Fruit fly (Drosophila melanogaster) whole organism, embryonic: ENCODE results near the gene CG10177.

Experiments used
- Atf-2 ChIP-seq: fragments of 200-800 bp; sonication (Bioruptor generic); optimal IDR thresholded peaks from 2 replicates; lab custom pipeline; 2016; ENCODE audit warnings: missing biosample characterization, missing genetic modification characterization
- B-H2 ChIP-seq: fragments of 200-800 bp; sonication (Bioruptor generic); optimal IDR thresholded peaks from 2 replicates; lab custom pipeline; 2018; ENCODE audit warnings: missing biosample characterization, mild to moderate bottlenecking, missing genetic modification characterization
- CG10209 ChIP-seq: fragments of 200-800 bp; sonication (Bioruptor generic); optimal IDR thresholded peaks from 3 replicates; lab custom pipeline; 2017; ENCODE audit warnings: missing biosample characterization, mild to moderate bottlenecking, missing genetic modification characterization, missing genetic modification reagents
- CG10267 ChIP-seq: fragments of 200-800 bp; sonication (Bioruptor generic); optimal IDR thresholded peaks from 2 replicates; lab custom pipeline; 2018; ENCODE audit warnings: missing biosample characterization, mild to moderate bottlenecking, missing genetic modification characterization, moderate library complexity
- CG10543 ChIP-seq: fragments of 200-800 bp; sonication (Bioruptor generic); optimal IDR thresholded peaks from 3 replicates; lab custom pipeline; 2017; ENCODE audit warnings: missing biosample characterization, mild to moderate bottlenecking, missing genetic modification characterization, moderate library complexity
- CG10979 ChIP-seq: fragments of 200-800 bp; sonication (Bioruptor generic); optimal IDR thresholded peaks from 2 replicates; lab custom pipeline; 2018; ENCODE audit warnings: missing biosample characterization, mild to moderate bottlenecking, missing genetic modification characterization, moderate library complexity
- CG13296 ChIP-seq: fragments of 200-800 bp; sonication (Bioruptor generic); optimal IDR thresholded peaks from 3 replicates; lab custom pipeline; 2018; ENCODE audit warnings: missing biosample characterization, mild to moderate bottlenecking, missing genetic modification characterization
- CG13424 ChIP-seq: fragments of 200-800 bp; sonication (Bioruptor generic); optimal IDR thresholded peaks from 2 replicates; lab custom pipeline; 2019; ENCODE audit warnings: missing biosample characterization, mild to moderate bottlenecking, missing genetic modification characterization, moderate library complexity
- CG1529 ChIP-seq: fragments of 200-800 bp; sonication (Bioruptor generic); optimal IDR thresholded peaks from 3 replicates; lab custom pipeline; 2018; ENCODE audit warnings: missing biosample characterization, missing genetic modification characterization
- CG15514 ChIP-seq: fragments of 200-800 bp; sonication (Bioruptor generic); optimal IDR thresholded peaks from 3 replicates; lab custom pipeline; 2017; ENCODE audit warnings: missing biosample characterization, missing genetic modification characterization, mild to moderate bottlenecking, moderate library complexity, missing genetic modification reagents
- CG31365 ChIP-seq: fragments of 200-800 bp; sonication (Bioruptor generic); optimal IDR thresholded peaks from 2 replicates; lab custom pipeline; 2018; ENCODE audit warnings: missing biosample characterization, mild to moderate bottlenecking, missing genetic modification characterization
- CG34376 ChIP-seq: fragments of 200-800 bp; sonication (Bioruptor generic); optimal IDR thresholded peaks from 2 replicates; lab custom pipeline; 2018; ENCODE audit warnings: missing biosample characterization, mild to moderate bottlenecking, missing genetic modification characterization
- CG3847 ChIP-seq: fragments of 200-800 bp; sonication (Bioruptor generic); IDR thresholded peaks from 2 replicates; pipeline ENCODE4 v1.3.6; 2022; ENCODE audit warnings: missing biosample characterization, missing genetic modification characterization
- CG8290 ChIP-seq, 3 experiments: fragments of 200-800 bp; sonication (Bioruptor generic); optimal IDR thresholded peaks; 2 replicates each; lab custom pipeline; 2016 to 2019; ENCODE audit warnings: missing biosample characterization in 3 of 3, missing genetic modification characterization in 3 of 3, mild to moderate bottlenecking in 2 of 3, moderate library complexity in 1 of 3
- CG9727 ChIP-seq: fragments of 200-800 bp; sonication (Bioruptor generic); optimal IDR thresholded peaks from 3 replicates; lab custom pipeline; 2017; ENCODE audit warnings: missing biosample characterization, mild to moderate bottlenecking, missing genetic modification characterization
- CG9817 ChIP-seq: fragments of 200-800 bp; sonication (Bioruptor generic); optimal IDR thresholded peaks from 2 replicates; lab custom pipeline; 2018; ENCODE audit warnings: missing biosample characterization, mild to moderate bottlenecking, missing genetic modification characterization, moderate library complexity
- Dfd ChIP-seq, 2 experiments: fragments of >200 bp; optimal IDR thresholded peaks; 2 replicates each; lab custom pipeline; 2017; ENCODE audit warnings: missing biosample characterization in 2 of 2, missing genetic modification characterization in 2 of 2
- E2f2 ChIP-seq: fragments of 200-800 bp; sonication (Bioruptor generic); IDR thresholded peaks from 2 replicates; pipeline ENCODE4 v1.3.6; 2022; ENCODE audit warnings: missing biosample characterization, missing genetic modification characterization
- GATAe ChIP-seq: fragments of 200-800 bp; sonication (Bioruptor generic); conservative IDR thresholded peaks from 2 replicates; pipeline ENCODE4 v1.3.6; 2022; ENCODE audit warnings: missing biosample characterization, missing genetic modification characterization
- Gsc ChIP-seq: fragments of 200-800 bp; sonication (Bioruptor generic); IDR thresholded peaks from 2 replicates; pipeline ENCODE4 v1.3.6; 2022; ENCODE audit warnings: missing biosample characterization, missing genetic modification characterization
- Hr51 ChIP-seq, 2 experiments: fragments of 200-800 bp; sonication (Bioruptor generic); optimal IDR thresholded peaks; 2 replicates in 1 of 2; 3 replicates in 1 of 2; lab custom pipeline; 2016 to 2018; ENCODE audit warnings: missing biosample characterization in 2 of 2, missing genetic modification characterization in 2 of 2, mild to moderate bottlenecking in 1 of 2, moderate library complexity in 1 of 2
- Nf-YC ChIP-seq: fragments of 200-800 bp; optimal IDR thresholded peaks from 3 replicates; lab custom pipeline; 2019; ENCODE audit warnings: missing biosample characterization, mild to moderate bottlenecking, missing genetic modification characterization, moderate library complexity
- Rfx ChIP-seq: fragments of 200-800 bp; sonication (Bioruptor generic); IDR thresholded peaks from 2 replicates; pipeline ENCODE4 v1.3.6; 2022; ENCODE audit warnings: missing biosample characterization, missing genetic modification characterization
- Sry-β ChIP-seq: fragments of 200-800 bp; sonication (Bioruptor generic); optimal IDR thresholded peaks from 2 replicates; lab custom pipeline; 2018; ENCODE audit warnings: missing biosample characterization, mild to moderate bottlenecking, missing genetic modification characterization, moderate library complexity
- aop ChIP-seq: fragments of 200-800 bp; sonication (Bioruptor generic); IDR thresholded peaks from 2 replicates; pipeline ENCODE4 v1.3.6; 2022; ENCODE audit warnings: missing biosample characterization, missing genetic modification characterization
- ara ChIP-seq: fragments of 200-800 bp; sonication (Bioruptor generic); IDR thresholded peaks from 2 replicates; pipeline ENCODE4 v1.3.6; 2022; ENCODE audit warnings: missing biosample characterization, missing genetic modification characterization
- cas ChIP-seq: fragments of 200-800 bp; sonication (Bioruptor generic); IDR thresholded peaks from 2 replicates; pipeline ENCODE4 v1.3.6; 2022; ENCODE audit warnings: missing biosample characterization, missing genetic modification characterization
- caup ChIP-seq: fragments of 200-800 bp; sonication (Bioruptor generic); optimal IDR thresholded peaks from 3 replicates; lab custom pipeline; 2017; ENCODE audit warnings: missing biosample characterization, mild to moderate bottlenecking, missing genetic modification characterization, moderate library complexity; ENCODE audit not compliant: severe bottlenecking
- chinmo ChIP-seq: fragments of 200-800 bp; sonication (Bioruptor generic); IDR thresholded peaks from 4 replicates; pipeline ENCODE4 v1.3.6; 2022; ENCODE audit warnings: missing biosample characterization, missing genetic modification characterization; ENCODE audit not compliant: partially characterized antibody
- crp ChIP-seq, 2 experiments: fragments of 200-800 bp; sonication (Bioruptor generic); optimal IDR thresholded peaks; 2 replicates in 1 of 2; 3 replicates in 1 of 2; lab custom pipeline; 2017; ENCODE audit warnings: missing biosample characterization in 2 of 2, missing genetic modification characterization in 2 of 2, mild to moderate bottlenecking in 1 of 2, moderate library complexity in 1 of 2
- disco-r ChIP-seq: fragments of 200-800 bp; sonication (Bioruptor generic); optimal IDR thresholded peaks from 2 replicates; lab custom pipeline; 2016; ENCODE audit warnings: missing biosample characterization, missing genetic modification characterization
- exex ChIP-seq: fragments of 200-800 bp; sonication (Bioruptor generic); optimal IDR thresholded peaks from 4 replicates; lab custom pipeline; 2018; ENCODE audit warnings: missing biosample characterization, mild to moderate bottlenecking, missing genetic modification characterization, moderate library complexity
- gcm ChIP-seq: fragments of 200-800 bp; sonication (Bioruptor generic); optimal IDR thresholded peaks from 2 replicates; lab custom pipeline; 2019; ENCODE audit warnings: missing biosample characterization, mild to moderate bottlenecking, missing genetic modification characterization, moderate library complexity
- grn ChIP-seq: fragments of 200-800 bp; sonication (Bioruptor generic); optimal IDR thresholded peaks from 3 replicates; lab custom pipeline; 2017; ENCODE audit warnings: missing biosample characterization, missing genetic modification characterization
- lab ChIP-seq: fragments of 200-800 bp; sonication (Bioruptor generic); optimal IDR thresholded peaks from 3 replicates; lab custom pipeline; 2017; ENCODE audit warnings: missing biosample characterization, missing genetic modification characterization, mild to moderate bottlenecking, moderate library complexity, missing genetic modification reagents
- mirr ChIP-seq: fragments of 200-800 bp; sonication (Bioruptor generic); optimal IDR thresholded peaks from 3 replicates; lab custom pipeline; 2018; ENCODE audit warnings: missing biosample characterization, mild to moderate bottlenecking, missing genetic modification characterization
- otp ChIP-seq: fragments of 200-800 bp; sonication (Bioruptor generic); IDR thresholded peaks from 3 replicates; pipeline ENCODE4, ENCODE4 v1.3.6; 2022; ENCODE audit warnings: missing biosample characterization, missing genetic modification characterization
- pho ChIP-seq: fragments of 200-800 bp; sonication (Bioruptor generic); optimal IDR thresholded peaks from 2 replicates; lab custom pipeline; 2016; ENCODE audit warnings: missing biosample characterization, missing genetic modification characterization
- pum ChIP-seq: fragments of 200-800 bp; sonication (Bioruptor generic); optimal IDR thresholded peaks from 2 replicates; lab custom pipeline; 2016; ENCODE audit warnings: missing biosample characterization, missing genetic modification characterization
- row ChIP-seq: fragments of 200-800 bp; sonication (Bioruptor generic); IDR thresholded peaks from 3 replicates; pipeline ENCODE4 v1.3.6; 2022; ENCODE audit warnings: missing biosample characterization, missing genetic modification characterization
- sug ChIP-seq: fragments of 200-800 bp; optimal IDR thresholded peaks from 2 replicates; lab custom pipeline; 2019; ENCODE audit warnings: missing biosample characterization, mild to moderate bottlenecking, missing genetic modification characterization, moderate library complexity
- tin ChIP-seq: fragments of 200-800 bp; sonication (Bioruptor generic); optimal IDR thresholded peaks from 3 replicates; lab custom pipeline; 2016; ENCODE audit warnings: missing biosample characterization, missing genetic modification characterization
- toy ChIP-seq: fragments of 200-800 bp; sonication (Bioruptor generic); IDR thresholded peaks from 2 replicates; pipeline ENCODE4 v1.3.6; 2022; ENCODE audit warnings: missing biosample characterization, missing genetic modification characterization
- unpg ChIP-seq: fragments of 200-800 bp; sonication (Bioruptor generic); optimal IDR thresholded peaks from 3 replicates; lab custom pipeline; 2018; ENCODE audit warnings: missing biosample characterization, mild to moderate bottlenecking, missing genetic modification characterization, moderate library complexity
- z ChIP-seq: fragments of 200-800 bp; sonication (Bioruptor generic); IDR thresholded peaks from 3 replicates; pipeline ENCODE4 v1.3.6; 2022; ENCODE audit warnings: missing biosample characterization, missing genetic modification characterization
- zf30C ChIP-seq: fragments of 200-800 bp; sonication (Bioruptor generic); optimal IDR thresholded peaks from 3 replicates; lab custom pipeline; 2018; ENCODE audit warnings: missing biosample characterization, mild to moderate bottlenecking, missing genetic modification characterization

CG10177 gene

DNA sequence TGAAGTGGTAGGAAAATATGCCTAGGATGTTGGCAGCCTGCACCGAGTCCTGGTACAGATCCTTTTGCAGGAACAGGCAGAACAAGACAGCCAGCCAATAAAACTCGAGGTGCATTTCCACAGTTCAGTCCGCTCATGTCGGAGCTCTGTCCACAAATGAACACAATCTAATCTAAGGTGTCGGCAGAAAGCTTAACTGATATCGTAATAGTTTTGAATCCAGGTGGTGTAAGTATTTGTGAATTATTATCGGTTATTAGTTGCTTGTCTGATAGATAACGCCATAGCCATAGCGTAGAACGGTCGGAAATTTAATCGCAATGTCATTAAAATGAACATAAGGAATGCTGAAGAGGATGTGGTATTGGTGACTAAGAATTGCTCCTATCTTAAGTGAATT lies 13.2 kb upstream of the CG10177 start, which contains the start of gene Ugt303B3 (continued):
- TF ChIP-seq CG10979 (no peak), crp (GFP tag; optimal IDR thresholded peaks at IDR 0.05; lab: Kevin White, UChicago) (no peak), chinmo (GFP tag; lab: Robert Waterston, UW) (0 out of 4 replicates have a peak, but pooled peaks have one; percentile 13), GATAe (GFP tag; lab: Robert Waterston, UW) (peak; percentile 93), aop (GFP tag; lab: Robert Waterston, UW) (no peak), grn (GFP tag; lab: Kevin White, UChicago) (peak; percentile 41), Hr51 (GFP tag; optimal IDR thresholded peaks at IDR 0.05; lab: Kevin White, UChicago) (no peak), row (no peak), ara (GFP tag; lab: Robert Waterston, UW) (no peak), caup (GFP tag; lab: Kevin White, UChicago) (peak; percentile 46), Nf-YC (tag; lab: Kevin White, UChicago) (peak; percentile 8), toy (0 out of 2 replicates have a peak, but pooled peaks have one; percentile 14), cas (GFP tag; lab: Robert Waterston, UW) (no peak), CG15514 (GFP tag; lab: Kevin White, UChicago) (peak; percentile 7), exex (tag; lab: Kevin White, UChicago) (peak; percentile 97), CG10209 (no peak), CG13296 (peak; percentile 28), sug (tag; lab: Kevin White, UChicago) (peak; percentile 55), CG1529 (GFP tag; lab: Kevin White, UChicago) (no peak), Sry-β (no peak), zf30C (GFP tag; lab: Kevin White, UChicago) (no peak), CG3847 (GFP tag; lab: Robert Waterston, UW) (no peak), E2f2 (GFP tag; lab: Robert Waterston, UW) (no peak), CG9727 (GFP tag; lab: Kevin White, UChicago) (no peak), B-H2 (peak; percentile 18), z (no peak), disco-r (GFP tag; lab: Kevin White, UChicago) (no peak), CG10543 (GFP tag; lab: Kevin White, UChicago) (peak; percentile 50), tin (GFP tag; lab: Kevin White, UChicago) (no peak), unpg (GFP tag; lab: Kevin White, UChicago) (no peak), Dfd (GFP tag; optimal IDR thresholded peaks at IDR 0.05; lab: Kevin White, UChicago) (no peak), Gsc (GFP tag; lab: Robert Waterston, UW) (no peak), CG13424 (tag; lab: Kevin White, UChicago) (no peak), CG31365 (no peak), pum (no peak), otp (GFP tag; lab: Robert Waterston, UW) (no peak), CG10267 (tag; lab: Kevin White, UChicago) (no peak), CG9817 (tag; lab: Kevin White, UChicago) (no peak), gcm (GFP tag; lab: Kevin White, UChicago) (no peak), pho (no peak), CG34376 (GFP tag; lab: Kevin White, UChicago) (peak; percentile 90), Atf-2 (no peak), Rfx (GFP tag; lab: Robert Waterston, UW) (no peak), CG8290 (GFP tag; optimal IDR thresholded peaks at IDR 0.05; lab: Kevin White, UChicago) (no peak), CG8290 (tag; optimal IDR thresholded peaks at IDR 0.05; lab: Kevin White, UChicago) (peak in 1 of 2 experiments; percentile 12), lab (GFP tag; lab: Kevin White, UChicago) (peak; percentile 52), mirr (GFP tag; lab: Kevin White, UChicago) (peak; percentile 98)
